Worm (Caenorhabditis elegans) whole organism, L1 larva: Measurements from ENCODE around the gene vit-2.

ENCODE experiments used
- C04F5.9 ChIP-seq: sonication (generic microtip); optimal IDR thresholded peaks from 2 replicates; lab custom pipeline; 2016; ENCODE audit warnings: missing genetic modification characterization, missing compliant biosample characterization
- C34B4.2 ChIP-seq: sonication (generic microtip); optimal IDR thresholded peaks from 2 replicates; lab custom pipeline; 2017; ENCODE audit warnings: mild to moderate bottlenecking, missing genetic modification characterization, missing compliant biosample characterization
- F16B12.6 ChIP-seq: fragments of 150-350 bp; optimal IDR thresholded peaks from 2 replicates; lab custom pipeline; 2014; ENCODE audit warnings: missing biosample characterization, missing genetic modification characterization
- aha-1 ChIP-seq: fragments of 150-350 bp; optimal IDR thresholded peaks from 2 replicates; lab custom pipeline; 2014; ENCODE audit warnings: missing biosample characterization, missing genetic modification characterization
- alr-1 ChIP-seq: fragments of 200-800 bp; sonication (Bioruptor generic); optimal IDR thresholded peaks from 2 replicates; lab custom pipeline; 2018; ENCODE audit warnings: borderline replicate concordance, mild to moderate bottlenecking, missing genetic modification characterization, missing compliant biosample characterization
- blmp-1 ChIP-seq: fragments of 150-350 bp; optimal IDR thresholded peaks from 2 replicates; lab custom pipeline; 2014; ENCODE audit warnings: missing biosample characterization, missing genetic modification characterization
- ceh-63 ChIP-seq: fragments of 200-800 bp; sonication (Bioruptor generic); optimal IDR thresholded peaks from 2 replicates; lab custom pipeline; 2018; ENCODE audit warnings: mild to moderate bottlenecking, missing genetic modification characterization, missing compliant biosample characterization
- ceh-8 ChIP-seq: fragments of 200-800 bp; sonication (Bioruptor generic); optimal IDR thresholded peaks from 2 replicates; lab custom pipeline; 2018; ENCODE audit warnings: mild to moderate bottlenecking, missing genetic modification characterization, moderate library complexity, missing compliant biosample characterization
- ceh-90 ChIP-seq: sonication (generic microtip); optimal IDR thresholded peaks from 2 replicates; lab custom pipeline; 2016; ENCODE audit warnings: missing genetic modification characterization, missing compliant biosample characterization
- ces-1 ChIP-seq: fragments of 150-350 bp; optimal IDR thresholded peaks from 2 replicates; lab custom pipeline; 2014; ENCODE audit warnings: missing biosample characterization, missing genetic modification reagents, missing genetic modification characterization
- dsc-1 ChIP-seq: sonication (generic microtip); optimal IDR thresholded peaks from 2 replicates; lab custom pipeline; 2016; ENCODE audit warnings: mild to moderate bottlenecking, missing genetic modification characterization, missing compliant biosample characterization
- efl-3 ChIP-seq: fragments of 200-800 bp; sonication (Bioruptor generic); optimal IDR thresholded peaks from 2 replicates; lab custom pipeline; 2018; ENCODE audit warnings: mild to moderate bottlenecking, missing genetic modification characterization, missing compliant biosample characterization
- egl-13 ChIP-seq: sonication (generic microtip); optimal IDR thresholded peaks from 2 replicates; lab custom pipeline; 2016; ENCODE audit warnings: missing genotype, missing genetic modification reagents, missing genetic modification characterization, missing compliant biosample characterization
- elt-2 ChIP-seq: sonication (generic microtip); optimal IDR thresholded peaks from 2 replicates; lab custom pipeline; 2016; ENCODE audit warnings: missing genetic modification characterization, mild to moderate bottlenecking, inconsistent platforms, missing compliant biosample characterization, missing genetic modification reagents
- elt-3 ChIP-seq, 6 experiments: fragments of 150-350 bp in 1 of 6; sonication (generic microtip); optimal IDR thresholded peaks; 2 replicates each; lab custom pipeline; 2017 to 2018; ENCODE audit warnings: missing biosample characterization in 6 of 6, missing genetic modification characterization in 6 of 6, inconsistent platforms in 1 of 6
- fkh-8 ChIP-seq: sonication (generic microtip); optimal IDR thresholded peaks from 2 replicates; lab custom pipeline; 2016; ENCODE audit warnings: mild to moderate bottlenecking, missing genetic modification characterization, missing compliant biosample characterization
- fos-1 ChIP-seq: fragments of 150-350 bp; optimal IDR thresholded peaks from 2 replicates; lab custom pipeline; 2014; ENCODE audit warnings: missing biosample characterization, missing genetic modification characterization
- hlh-17 ChIP-seq: fragments of 200-800 bp; sonication (Bioruptor generic); optimal IDR thresholded peaks from 2 replicates; lab custom pipeline; 2018; ENCODE audit warnings: missing genetic modification characterization, mild to moderate bottlenecking, missing compliant biosample characterization, moderate library complexity, borderline replicate concordance
- hlh-4 ChIP-seq: sonication (generic microtip); optimal IDR thresholded peaks from 2 replicates; lab custom pipeline; 2016; ENCODE audit warnings: mild to moderate bottlenecking, missing genetic modification characterization, missing compliant biosample characterization
- isw-1 ChIP-seq: fragments of 200-800 bp; sonication (Bioruptor generic); IDR thresholded peaks from 2 replicates; pipeline ENCODE4 v1.3.6; 2022; ENCODE audit warnings: missing genetic modification characterization, missing compliant biosample characterization
- lin-14 ChIP-seq: fragments of 200-800 bp; sonication (Bioruptor generic); optimal IDR thresholded peaks from 2 replicates; lab custom pipeline; 2018; ENCODE audit warnings: mild to moderate bottlenecking, missing genetic modification characterization, moderate library complexity, missing compliant biosample characterization
- lin-15B ChIP-seq: fragments of 150-350 bp; sonication (generic microtip); optimal IDR thresholded peaks from 3 replicates; lab custom pipeline; 2014; ENCODE audit warnings: missing biosample characterization, missing genetic modification characterization
- lin-35 ChIP-seq, 2 experiments: fragments of 150-350 bp; optimal IDR thresholded peaks; 2 replicates each; lab custom pipeline; 2014; ENCODE audit warnings: missing biosample characterization in 2 of 2, missing genetic modification characterization in 2 of 2, missing genetic modification reagents in 2 of 2
- lin-39 ChIP-seq: fragments of 150-350 bp; optimal IDR thresholded peaks from 2 replicates; lab custom pipeline; 2014; ENCODE audit warnings: missing biosample characterization, missing genetic modification reagents, missing genetic modification characterization
- lsy-2 ChIP-seq, 2 experiments: fragments of 150-350 bp; optimal IDR thresholded peaks; 2 replicates each; lab custom pipeline; 2014; ENCODE audit warnings: missing biosample characterization in 2 of 2, missing genetic modification characterization in 2 of 2
- mdl-1 ChIP-seq, 2 experiments: fragments of 150-350 bp; optimal IDR thresholded peaks; 2 replicates each; lab custom pipeline; 2014 to 2017; ENCODE audit warnings: missing biosample characterization in 2 of 2, missing genetic modification characterization in 2 of 2, inconsistent platforms in 1 of 2
- nhr-20 ChIP-seq: sonication (generic microtip); optimal IDR thresholded peaks from 2 replicates; lab custom pipeline; 2016; ENCODE audit warnings: mild to moderate bottlenecking, missing genetic modification characterization, missing compliant biosample characterization
- nhr-237 ChIP-seq: fragments of 150-350 bp; optimal IDR thresholded peaks from 2 replicates; lab custom pipeline; 2014; ENCODE audit warnings: missing biosample characterization, missing genetic modification characterization
- nhr-71 ChIP-seq: sonication (generic microtip); optimal IDR thresholded peaks from 2 replicates; lab custom pipeline; 2016; ENCODE audit warnings: mild to moderate bottlenecking, missing genetic modification characterization, moderate library complexity, missing compliant biosample characterization
- nhr-77 ChIP-seq: fragments of 150-350 bp; optimal IDR thresholded peaks from 2 replicates; lab custom pipeline; 2014; ENCODE audit warnings: missing biosample characterization, missing genetic modification characterization
- nhr-84 ChIP-seq: sonication (generic microtip); optimal IDR thresholded peaks from 2 replicates; lab custom pipeline; 2017; ENCODE audit warnings: missing biosample characterization, missing genetic modification characterization
- nhr-85 ChIP-seq: sonication (generic microtip); peaks from one replicate; lab custom pipeline; 2016; ENCODE audit warnings: missing genetic modification characterization, inconsistent platforms, missing compliant biosample characterization
- pqm-1 ChIP-seq: sonication (generic microtip); optimal IDR thresholded peaks from 3 replicates; lab custom pipeline; 2017; ENCODE audit warnings: missing biosample characterization, missing genetic modification characterization
- skn-1 ChIP-seq: fragments of 150-350 bp; optimal IDR thresholded peaks from 2 replicates; lab custom pipeline; 2014; ENCODE audit warnings: missing biosample characterization, missing genetic modification characterization
- snu-23 ChIP-seq: sonication (generic microtip); optimal IDR thresholded peaks from 2 replicates; lab custom pipeline; 2016; ENCODE audit warnings: missing genetic modification characterization, missing compliant biosample characterization
- sptf-1 ChIP-seq: fragments of 150-350 bp; optimal IDR thresholded peaks from 2 replicates; lab custom pipeline; 2014; ENCODE audit warnings: missing biosample characterization, missing genetic modification characterization
- sup-37 ChIP-seq: fragments of 200-800 bp; sonication (Bioruptor generic); optimal IDR thresholded peaks from 2 replicates; lab custom pipeline; 2018; ENCODE audit warnings: mild to moderate bottlenecking, missing genetic modification characterization, missing compliant biosample characterization
- tbx-2 ChIP-seq: sonication (generic microtip); optimal IDR thresholded peaks from 2 replicates; lab custom pipeline; 2016; ENCODE audit warnings: missing genetic modification characterization, missing compliant biosample characterization
- tlp-1 ChIP-seq: fragments of 150-350 bp; optimal IDR thresholded peaks from 2 replicates; lab custom pipeline; 2014; ENCODE audit warnings: missing biosample characterization, missing genetic modification characterization
- unc-30 ChIP-seq: sonication (generic microtip); optimal IDR thresholded peaks from 2 replicates; lab custom pipeline; 2017; ENCODE audit warnings: missing biosample characterization, missing genetic modification characterization
- unc-62 ChIP-seq: fragments of 150-350 bp; optimal IDR thresholded peaks from 2 replicates; lab custom pipeline; 2014; ENCODE audit warnings: missing biosample characterization, missing genetic modification reagents, missing genetic modification characterization
- unc-86 ChIP-seq: sonication (generic microtip); optimal IDR thresholded peaks from 2 replicates; lab custom pipeline; 2016; ENCODE audit warnings: missing genetic modification characterization, missing compliant biosample characterization
- xbp-1 ChIP-seq: sonication (generic microtip); optimal IDR thresholded peaks from 2 replicates; lab custom pipeline; 2016; ENCODE audit warnings: missing genetic modification characterization, missing compliant biosample characterization
- zag-1 ChIP-seq: fragments of 150-350 bp; optimal IDR thresholded peaks from 2 replicates; lab custom pipeline; 2014; ENCODE audit warnings: missing biosample characterization, missing genetic modification characterization
- zip-4 ChIP-seq: fragments of 200-800 bp; sonication (Bioruptor generic); optimal IDR thresholded peaks from 2 replicates; lab custom pipeline; 2018; ENCODE audit warnings: mild to moderate bottlenecking, missing genetic modification characterization, moderate library complexity, missing compliant biosample characterization
- ztf-11 ChIP-seq, 2 experiments: sonication (generic microtip); optimal IDR thresholded peaks; 2 replicates each; lab custom pipeline; 2016 to 2017; ENCODE audit warnings: missing genetic modification characterization in 2 of 2, missing biosample characterization in 1 of 2, missing compliant biosample characterization in 1 of 2
- ztf-4 ChIP-seq: fragments of 150-350 bp; optimal IDR thresholded peaks from 2 replicates; lab custom pipeline; 2014; ENCODE audit warnings: missing biosample characterization, missing genetic modification characterization

vit-2 gene

DNA sequence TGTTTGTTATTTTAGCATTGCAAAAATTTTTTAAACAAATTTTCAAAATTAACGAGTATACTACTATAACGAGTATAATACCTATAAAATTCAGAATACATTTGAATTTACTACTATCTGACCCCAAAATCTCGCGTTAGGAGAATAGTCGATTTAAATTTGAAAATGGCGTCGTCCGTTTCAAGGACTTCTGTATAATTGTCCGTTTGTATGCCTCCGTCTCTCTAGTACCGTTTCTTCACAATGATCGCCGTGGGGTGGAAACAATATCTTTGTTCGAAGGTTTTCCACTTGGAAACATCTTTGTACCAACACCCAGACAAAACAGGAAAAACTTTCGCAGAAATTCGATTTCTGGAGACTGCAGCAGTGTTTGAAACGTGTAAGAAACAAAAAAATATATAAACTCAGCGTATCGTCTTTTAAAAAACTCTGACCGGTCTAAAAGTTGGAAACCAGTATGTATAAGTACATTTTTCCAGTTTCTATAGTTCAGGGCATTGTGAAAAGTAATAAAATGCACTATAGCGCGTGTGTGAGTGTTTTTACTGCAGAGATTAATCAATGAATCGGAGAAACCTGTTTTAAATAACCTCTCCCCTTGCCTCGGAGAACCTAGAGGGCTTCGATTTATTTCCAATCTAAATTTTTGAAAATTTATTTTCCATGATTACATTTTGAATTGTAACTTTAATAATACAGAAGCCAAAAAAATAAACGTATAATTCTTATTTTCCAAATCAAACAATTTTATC lies 37.1 kb downstream of the vit-2 start (continued):
- TF ChIP-seq egl-13 (tag; lab: Kevin White, UChicago) (no peak), ztf-4 (tag; lab: Kevin White, UChicago) (no peak), tbx-2 (tag; lab: Kevin White, UChicago) (no peak), lin-35 (GFP tag; optimal IDR thresholded peaks at IDR 0.05; lab: Kevin White, UChicago) (no peak), tlp-1 (tag; lab: Kevin White, UChicago) (no peak), hlh-4 (no peak), C04F5.9 (tag; lab: Kevin White, UChicago) (no peak), skn-1 (tag; lab: Kevin White, UChicago) (no peak), fos-1 (tag; lab: Kevin White, UChicago) (no peak), blmp-1 (tag; lab: Kevin White, UChicago) (peak; percentile 64), isw-1 (no peak), unc-86 (tag; lab: Kevin White, UChicago) (no peak), C34B4.2 (tag; lab: Kevin White, UChicago) (no peak), lin-39 (tag; lab: Kevin White, UChicago) (no peak), unc-62 (GFP tag; lab: Kevin White, UChicago) (no peak), ceh-8 (GFP tag; lab: Kevin White, UChicago) (no peak), ceh-63 (GFP tag; lab: Kevin White, UChicago) (no peak), fkh-8 (no peak), aha-1 (no peak), unc-30 (tag; lab: Kevin White, UChicago) (no peak), zip-4 (GFP tag; lab: Kevin White, UChicago) (no peak), lsy-2 (tag; optimal IDR thresholded peaks at IDR 0.05; lab: Kevin White, UChicago) (peak in 1 of 2 experiments; percentile 17), sptf-1 (tag; lab: Kevin White, UChicago) (no peak), zag-1 (no peak), lin-14 (GFP tag; lab: Kevin White, UChicago) (peak; percentile 43), F16B12.6 (no peak), xbp-1 (tag; lab: Kevin White, UChicago) (no peak), snu-23 (GFP tag; lab: Kevin White, UChicago) (peak; percentile 25), hlh-17 (GFP tag; lab: Kevin White, UChicago) (no peak), alr-1 (tag; lab: Kevin White, UChicago) (no peak), ces-1 (GFP tag; lab: Kevin White, UChicago) (no peak), nhr-85 (tag; lab: Kevin White, UChicago) (peak; percentile 89), sup-37 (GFP tag; lab: Kevin White, UChicago) (no peak), nhr-20 (no peak), ztf-11 (tag; optimal IDR thresholded peaks at IDR 0.05; lab: Kevin White, UChicago) (no peak), ceh-90 (tag; lab: Kevin White, UChicago) (no peak), lin-15B (tag; lab: Kevin White, UChicago) (no peak), nhr-77 (no peak), nhr-84 (tag; lab: Kevin White, UChicago) (no peak), pqm-1 (tag; lab: Kevin White, UChicago) (no peak), mdl-1 (tag; optimal IDR thresholded peaks at IDR 0.05; lab: Kevin White, UChicago) (no peak), efl-3 (GFP tag; lab: Kevin White, UChicago) (no peak), elt-2 (tag; lab: Kevin White, UChicago) (no peak), nhr-71 (peak; percentile 5), nhr-237 (tag; lab: Kevin White, UChicago) (no peak), dsc-1 (tag; lab: Kevin White, UChicago) (peak; percentile 63), elt-3 (tag; optimal IDR thresholded peaks at IDR 0.05; lab: Kevin White, UChicago) (no peak)
